Worm (Caenorhabditis elegans) whole organism, L2 larva: ENCODE data around the gene twk-34.

Source experiments
- F13H6.1 ChIP-seq: sonication (generic microtip); optimal IDR thresholded peaks from 2 replicates; lab custom pipeline; 2016; ENCODE audit warnings: missing genetic modification characterization, missing compliant biosample characterization
- R02D3.7 ChIP-seq: fragments of 150-350 bp; optimal IDR thresholded peaks from 2 replicates; lab custom pipeline; 2014; ENCODE audit warnings: missing biosample characterization, missing genetic modification characterization
- Y55F3AM.14 ChIP-seq: fragments of 200-800 bp; sonication (Bioruptor generic); optimal IDR thresholded peaks from 2 replicates; lab custom pipeline; 2018; ENCODE audit warnings: mild to moderate bottlenecking, missing genetic modification characterization, missing compliant biosample characterization
- ZK546.5 ChIP-seq: sonication (generic microtip); optimal IDR thresholded peaks from 2 replicates; lab custom pipeline; 2017; ENCODE audit warnings: missing biosample characterization, missing genetic modification characterization
- aly-2 ChIP-seq: fragments of 150-350 bp; optimal IDR thresholded peaks from 2 replicates; lab custom pipeline; 2014; ENCODE audit warnings: missing biosample characterization, missing genetic modification characterization
- ama-1 ChIP-seq: fragments of 150-350 bp; optimal IDR thresholded peaks from 2 replicates; lab custom pipeline; 2018; ENCODE audit warnings: inconsistent platforms
- blmp-1 ChIP-seq: sonication (generic microtip); optimal IDR thresholded peaks from 2 replicates; lab custom pipeline; 2017; ENCODE audit warnings: missing genetic modification characterization, mild to moderate bottlenecking, missing compliant biosample characterization, antibody characterized with exemption, moderate library complexity; ENCODE audit not compliant: insufficient read depth
- ceh-16 ChIP-seq: fragments of 150-350 bp; optimal IDR thresholded peaks from 2 replicates; lab custom pipeline; 2014; ENCODE audit warnings: missing biosample characterization, missing genetic modification characterization
- ceh-82 ChIP-seq: fragments of 150-350 bp; optimal IDR thresholded peaks from 2 replicates; lab custom pipeline; 2014; ENCODE audit warnings: missing biosample characterization, missing genetic modification characterization
- crh-2 ChIP-seq: sonication (generic microtip); optimal IDR thresholded peaks from 2 replicates; lab custom pipeline; 2017; ENCODE audit warnings: missing biosample characterization, missing genetic modification characterization
- dmd-4 ChIP-seq: sonication (generic microtip); optimal IDR thresholded peaks from 2 replicates; lab custom pipeline; 2017; ENCODE audit warnings: missing biosample characterization, missing genetic modification characterization
- egl-27 ChIP-seq: sonication (generic microtip); optimal IDR thresholded peaks from 3 replicates; lab custom pipeline; 2017; ENCODE audit warnings: missing biosample characterization, missing genetic modification reagents, missing genetic modification characterization
- elt-1 ChIP-seq: fragments of 150-350 bp; optimal IDR thresholded peaks from 2 replicates; lab custom pipeline; 2014; ENCODE audit warnings: missing biosample characterization, missing genetic modification characterization
- elt-3 ChIP-seq: sonication (generic microtip); optimal IDR thresholded peaks from 2 replicates; lab custom pipeline; 2017; ENCODE audit warnings: missing biosample characterization, missing genetic modification characterization
- gmeb-1 ChIP-seq: fragments of 150-350 bp; optimal IDR thresholded peaks from 2 replicates; lab custom pipeline; 2014; ENCODE audit warnings: missing biosample characterization, missing genetic modification characterization
- lin-13 ChIP-seq: fragments of 150-350 bp; optimal IDR thresholded peaks from 2 replicates; lab custom pipeline; 2014; ENCODE audit warnings: missing biosample characterization, missing genetic modification reagents, missing genetic modification characterization
- lin-39 ChIP-seq: fragments of 150-350 bp; optimal IDR thresholded peaks from 2 replicates; lab custom pipeline; 2014; ENCODE audit warnings: missing biosample characterization, missing genetic modification reagents, missing genetic modification characterization
- lsy-2 ChIP-seq, 2 experiments: fragments of 150-350 bp in 1 of 2; sonication (generic microtip) in 1 of 2; optimal IDR thresholded peaks; 2 replicates each; lab custom pipeline; 2014 to 2017; ENCODE audit warnings: missing biosample characterization in 2 of 2, missing genetic modification characterization in 2 of 2
- mbf-1 ChIP-seq: sonication (generic microtip); optimal IDR thresholded peaks from 2 replicates; lab custom pipeline; 2017; ENCODE audit warnings: missing biosample characterization, missing genetic modification characterization
- mdl-1 ChIP-seq, 2 experiments: fragments of 150-350 bp in 1 of 2; sonication (generic microtip) in 1 of 2; optimal IDR thresholded peaks; 2 replicates each; lab custom pipeline; 2017; ENCODE audit warnings: missing biosample characterization in 2 of 2, missing genetic modification characterization in 2 of 2
- nhr-10 ChIP-seq: sonication (generic microtip); optimal IDR thresholded peaks from 2 replicates; lab custom pipeline; 2017; ENCODE audit warnings: missing biosample characterization, missing genetic modification characterization
- nhr-129 ChIP-seq: fragments of 150-350 bp; optimal IDR thresholded peaks from 2 replicates; lab custom pipeline; 2014; ENCODE audit warnings: missing biosample characterization, missing genetic modification characterization
- nhr-21 ChIP-seq: fragments of 150-350 bp; optimal IDR thresholded peaks from 2 replicates; lab custom pipeline; 2014; ENCODE audit warnings: missing biosample characterization, missing genetic modification characterization
- nhr-23 ChIP-seq: fragments of 150-350 bp; optimal IDR thresholded peaks from 2 replicates; lab custom pipeline; 2014; ENCODE audit warnings: missing biosample characterization, missing genetic modification reagents, missing genetic modification characterization
- nhr-237 ChIP-seq: fragments of 150-350 bp; optimal IDR thresholded peaks from 2 replicates; lab custom pipeline; 2014; ENCODE audit warnings: missing biosample characterization, missing genetic modification characterization
- nhr-25 ChIP-seq: fragments of 150-350 bp; sonication (generic microtip); optimal IDR thresholded peaks from 3 replicates; lab custom pipeline; 2014; ENCODE audit warnings: missing biosample characterization, missing genetic modification characterization
- nhr-6 ChIP-seq: fragments of 150-350 bp; optimal IDR thresholded peaks from 2 replicates; lab custom pipeline; 2014; ENCODE audit warnings: missing biosample characterization, missing genetic modification characterization
- nhr-77 ChIP-seq: fragments of 150-350 bp; optimal IDR thresholded peaks from 2 replicates; lab custom pipeline; 2014; ENCODE audit warnings: missing biosample characterization, missing genetic modification characterization
- peb-1 ChIP-seq: fragments of 150-350 bp; optimal IDR thresholded peaks from 2 replicates; lab custom pipeline; 2014; ENCODE audit warnings: missing biosample characterization, missing genetic modification characterization
- skn-1 ChIP-seq: sonication (generic microtip); optimal IDR thresholded peaks from 2 replicates; lab custom pipeline; 2017; ENCODE audit warnings: missing biosample characterization, missing genetic modification characterization
- sma-3 ChIP-seq: sonication (generic microtip); optimal IDR thresholded peaks from 2 replicates; lab custom pipeline; 2016; ENCODE audit warnings: missing genetic modification reagents, missing genetic modification characterization, missing compliant biosample characterization
- sma-9 ChIP-seq, 2 experiments: fragments of 150-350 bp in 1 of 2; sonication (generic microtip) in 1 of 2; optimal IDR thresholded peaks; 2 replicates each; lab custom pipeline; 2014 to 2016; ENCODE audit warnings: missing genetic modification characterization in 2 of 2, mild to moderate bottlenecking in 1 of 2, missing biosample characterization in 1 of 2, missing compliant biosample characterization in 1 of 2, missing genetic modification reagents in 1 of 2, moderate library complexity in 1 of 2
- unc-39 ChIP-seq: fragments of 150-350 bp; optimal IDR thresholded peaks from 2 replicates; lab custom pipeline; 2014; ENCODE audit warnings: missing biosample characterization, missing genetic modification characterization
- unc-55 ChIP-seq: fragments of 150-350 bp; sonication (generic microtip); optimal IDR thresholded peaks from 3 replicates; lab custom pipeline; 2014; ENCODE audit warnings: missing biosample characterization, missing genetic modification reagents, missing genetic modification characterization
- unc-62 ChIP-seq: fragments of 150-350 bp; optimal IDR thresholded peaks from 2 replicates; lab custom pipeline; 2014; ENCODE audit warnings: missing biosample characterization, missing genetic modification reagents, missing genetic modification characterization
- ztf-11 ChIP-seq: sonication (generic microtip); optimal IDR thresholded peaks from 2 replicates; lab custom pipeline; 2017; ENCODE audit warnings: missing biosample characterization, missing genetic modification characterization
- ztf-4 ChIP-seq: fragments of 150-350 bp; optimal IDR thresholded peaks from 2 replicates; lab custom pipeline; 2014; ENCODE audit warnings: missing biosample characterization, missing genetic modification characterization

Gene twk-34

DNA sequence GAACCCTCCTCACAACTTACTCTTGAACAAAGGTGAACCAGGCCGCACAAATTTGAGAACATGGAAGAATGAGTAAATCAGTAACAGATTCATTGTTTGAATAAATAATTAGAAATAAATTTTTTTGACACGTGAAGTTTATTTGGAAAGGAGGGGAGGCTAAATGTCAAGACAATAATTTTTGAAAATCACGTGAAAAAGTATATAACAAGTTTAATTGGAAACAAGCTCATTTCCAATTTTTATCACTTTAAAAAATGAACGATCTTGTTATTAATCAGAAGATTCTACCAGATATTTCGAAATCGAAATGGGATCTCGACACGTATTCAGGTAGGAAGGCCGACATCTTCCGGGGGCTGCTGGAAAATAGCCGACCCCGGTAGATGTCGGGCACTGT is 21.9 kb downstream of the twk-34 start, which contains the start of the genes irld-57 and sfxn-1.3:
Gene irld-57, minus strand, starts transcription at position 101 of the 400 bp plus-strand sequence.
Gene sfxn-1.3, plus strand, starts transcription at position 232 of the 400 bp plus-strand sequence.
- no peak for TF ChIP-seq crh-2 (tag; lab: Kevin White, UChicago)
- TF ChIP-seq sma-3 (GFP tag; lab: Kevin White, UChicago) = no peak
- no peak for TF ChIP-seq ZK546.5 (tag; lab: Kevin White, UChicago)
- TF ChIP-seq ztf-11 (tag; lab: Kevin White, UChicago) = no peak
- no peak for TF ChIP-seq nhr-129
- TF ChIP-seq gmeb-1 (tag; lab: Kevin White, UChicago) = no peak
- no peak for TF ChIP-seq skn-1 (tag; lab: Kevin White, UChicago)
- no peak for TF ChIP-seq ama-1 (lab: Kevin White, UChicago)
- TF ChIP-seq nhr-6 (tag; lab: Kevin White, UChicago) = no peak
- no peak for TF ChIP-seq Y55F3AM.14 (GFP tag; lab: Kevin White, UChicago)
- TF ChIP-seq mbf-1 (tag; lab: Kevin White, UChicago) = no peak
- TF ChIP-seq nhr-77 (tag; lab: Kevin White, UChicago) = no peak
- TF ChIP-seq ztf-4 (tag; lab: Kevin White, UChicago) = no peak
- no peak for TF ChIP-seq mdl-1 (tag; optimal IDR thresholded peaks at IDR 0.05; lab: Kevin White, UChicago)
- TF ChIP-seq unc-62 (GFP tag; lab: Kevin White, UChicago) = no peak
- no peak for TF ChIP-seq nhr-23
- TF ChIP-seq lsy-2 (tag; optimal IDR thresholded peaks at IDR 0.05; lab: Kevin White, UChicago) = no peak
- TF ChIP-seq ceh-16 (tag; lab: Kevin White, UChicago) = no peak
- TF ChIP-seq egl-27 (tag; lab: Kevin White, UChicago) = no peak

- TF ChIP-seq blmp-1 (no peak), ceh-82 (tag; lab: Kevin White, UChicago) (no peak), F13H6.1 (tag; lab: Kevin White, UChicago) (no peak), nhr-10 (tag; lab: Kevin White, UChicago) (no peak), sma-3 (GFP tag; lab: Kevin White, UChicago) (no peak), lin-39 (no peak), mbf-1 (tag; lab: Kevin White, UChicago) (no peak), lin-13 (no peak), peb-1 (tag; lab: Kevin White, UChicago) (no peak), elt-3 (tag; lab: Kevin White, UChicago) (no peak), sma-9 (GFP tag; optimal IDR thresholded peaks at IDR 0.05; lab: Kevin White, UChicago) (no peak), sma-9 (tag; optimal IDR thresholded peaks at IDR 0.05; lab: Kevin White, UChicago) (no peak), unc-39 (tag; lab: Kevin White, UChicago) (no peak), egl-27 (tag; lab: Kevin White, UChicago) (no peak)
- TF ChIP-seq, all 48 proteins: peak for 0
Measured at ce11 chrV:15730459-15730858, 25.7 kb downstream of the twk-34 start, which contains the start of gene Y6E2A.10. Gene Y6E2A.10, minus strand, starts transcription at chrV:15730559.

DNA sequence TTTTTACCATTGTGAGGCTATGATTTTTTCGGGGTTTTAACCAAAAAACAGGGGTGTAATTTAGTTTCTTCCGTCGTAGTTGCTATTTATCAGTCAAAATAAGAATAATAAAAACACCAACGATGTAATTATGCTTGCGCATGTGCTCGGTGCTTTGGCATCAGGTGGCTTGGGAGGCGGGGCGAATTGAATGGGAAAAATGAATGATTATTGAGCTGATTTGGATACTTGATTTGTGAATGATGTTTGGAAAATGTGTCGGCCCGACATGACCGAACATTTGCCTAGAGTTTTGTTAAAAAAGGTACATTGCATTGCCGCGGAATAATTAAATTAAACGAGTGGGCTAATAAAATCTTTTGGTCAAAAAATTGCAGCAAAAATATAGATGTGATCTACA is 27.4 kb downstream of the twk-34 start, which contains the start of gene str-38:
Gene str-38, minus strand, starts transcription at position 101 of the 400 bp plus-strand sequence.
- TF ChIP-seq sma-3 (GFP tag; lab: Kevin White, UChicago) (no peak), nhr-21 (tag; lab: Kevin White, UChicago) (no peak), elt-1 (tag; lab: Kevin White, UChicago) (no peak), R02D3.7 (tag; lab: Kevin White, UChicago) (no peak), lin-13 (no peak), ztf-4 (tag; lab: Kevin White, UChicago) (no peak), unc-62 (GFP tag; lab: Kevin White, UChicago) (no peak), ceh-82 (tag; lab: Kevin White, UChicago) (no peak), dmd-4 (tag; lab: Kevin White, UChicago) (no peak), lin-39 (no peak)
- TF ChIP-seq, all 48 proteins: peak for 0

ce11 chrV:15733020-15733419 is 28.3 kb downstream of the twk-34 start:
- no peak for TF ChIP-seq mdl-1 (tag; optimal IDR thresholded peaks at IDR 0.05; lab: Kevin White, UChicago)
- no peak for TF ChIP-seq unc-55
- no peak for TF ChIP-seq aly-2 (tag; lab: Kevin White, UChicago)
- no peak for TF ChIP-seq ztf-11 (tag; lab: Kevin White, UChicago)
- no peak for TF ChIP-seq nhr-25
- no peak for TF ChIP-seq nhr-237 (tag; lab: Kevin White, UChicago)
